Fruit fly (Drosophila melanogaster): ENCODE measurements around the gene CG33272.

CG33272 gene

DNA sequence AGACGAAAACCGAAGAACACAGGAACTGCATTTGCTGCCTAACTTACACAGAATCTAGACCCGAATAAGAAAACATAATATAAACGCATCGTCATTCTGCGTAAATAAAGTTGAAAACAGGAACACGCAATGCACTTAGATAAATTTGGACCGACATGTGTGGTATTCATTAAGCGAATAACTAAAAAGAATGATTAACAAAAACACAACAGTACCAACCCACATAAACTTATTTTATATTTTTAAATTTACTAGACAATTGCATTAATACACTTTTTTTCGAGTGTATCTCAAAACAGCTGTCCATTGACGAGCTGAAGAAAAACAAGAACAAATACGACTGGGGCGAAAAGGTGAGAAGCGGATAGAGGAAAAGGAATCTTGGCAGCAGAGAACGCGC lies 43.9 kb upstream of the CG33272 start (continued):
- TF ChIP-seq Lim3 (GFP tag; IDR thresholded peaks at IDR 0.05): no peak
- peak; percentile 90 for TF ChIP-seq CG4404 (GFP tag; IDR thresholded peaks at IDR 0.05)
- peak; percentile 15 for TF ChIP-seq trh (GFP tag; optimal IDR thresholded peaks at IDR 0.05)
- TF ChIP-seq HLH4C (GFP tag; IDR thresholded peaks at IDR 0.05; ENCODE audit: partially characterized antibody): no peak
- TF ChIP-seq CG12942 (GFP tag; optimal IDR thresholded peaks at IDR 0.05): peak; percentile 66
- no peak for TF ChIP-seq CG11560 (tag; IDR thresholded peaks at IDR 0.05)
- peak; percentile 33 for TF ChIP-seq CG15514 (GFP tag; optimal IDR thresholded peaks at IDR 0.05)
- peak; percentile 26 for TF ChIP-seq nom (GFP tag; optimal IDR thresholded peaks at IDR 0.05)
- peak; percentile 74 for TF ChIP-seq CG1024 (GFP tag; IDR thresholded peaks at IDR 0.05)
- TF ChIP-seq Dip2 (GFP tag; IDR thresholded peaks at IDR 0.05): no peak
- peak; percentile 82 for TF ChIP-seq grau (tag; optimal IDR thresholded peaks at IDR 0.05)
- TF ChIP-seq MBD-R2 (GFP tag; IDR thresholded peaks at IDR 0.05): 0 out of 2 replicates have a peak, but pooled peaks have one; percentile 9
- TF ChIP-seq lab (GFP tag; optimal IDR thresholded peaks at IDR 0.05): peak; percentile 71
- TF ChIP-seq repo (GFP tag; optimal IDR thresholded peaks at IDR 0.05): peak; percentile 65
- TF ChIP-seq CG17385 (GFP tag; optimal IDR thresholded peaks at IDR 0.05): peak; percentile 76
- TF ChIP-seq CG5245 (GFP tag; optimal IDR thresholded peaks at IDR 0.05): peak; percentile 85
- TF ChIP-seq CG43689 (GFP tag; IDR thresholded peaks at IDR 0.05): 0 out of 2 replicates have a peak, but pooled peaks have one; percentile 32
- no peak for TF ChIP-seq cg (GFP tag; optimal IDR thresholded peaks at IDR 0.05)
- TF ChIP-seq gfzf (GFP tag; optimal IDR thresholded peaks at IDR 0.05): no peak
- TF ChIP-seq CG31441 (GFP tag; IDR thresholded peaks at IDR 0.05): peak; percentile 97
- TF ChIP-seq pnt (GFP tag; optimal IDR thresholded peaks at IDR 0.05): peak; percentile 66
- TF ChIP-seq CG31224 (GFP tag; IDR thresholded peaks at IDR 0.05): peak; percentile 55; the same call in 1 of the 2 replicates
- TF ChIP-seq dysf (GFP tag; IDR thresholded peaks at IDR 0.05): peak; percentile 73
- no peak for TF ChIP-seq exex (tag; optimal IDR thresholded peaks at IDR 0.05)
- no peak for TF ChIP-seq Hr39 (optimal IDR thresholded peaks at IDR 0.05)
- TF ChIP-seq CG9797 (GFP tag; optimal IDR thresholded peaks at IDR 0.05): peak; percentile 12
- peak; percentile 68; the same call in 1 of the 2 replicates for TF ChIP-seq ap (GFP tag; IDR thresholded peaks at IDR 0.05)
- TF ChIP-seq fd102C (GFP tag; optimal IDR thresholded peaks at IDR 0.05): peak; percentile 76
- peak; percentile 60 for TF ChIP-seq Ada2b (GFP tag; IDR thresholded peaks at IDR 0.05)
- TF ChIP-seq sc (optimal IDR thresholded peaks at IDR 0.05): no peak
- peak; percentile 91 for TF ChIP-seq sc (GFP tag; optimal IDR thresholded peaks at IDR 0.05)
- TF ChIP-seq amos (GFP tag; IDR thresholded peaks at IDR 0.05; ENCODE audit: partially characterized antibody): no peak
- no peak for TF ChIP-seq nerfin-2 (GFP tag; IDR thresholded peaks at IDR 0.05; ENCODE audit: partially characterized antibody)
- TF ChIP-seq CG2712 (tag; optimal IDR thresholded peaks at IDR 0.05): peak; percentile 96
- TF ChIP-seq ato (GFP tag; IDR thresholded peaks at IDR 0.05; ENCODE audit: partially characterized antibody): no peak
- TF ChIP-seq MESR4 (GFP tag; optimal IDR thresholded peaks at IDR 0.05): peak; percentile 23
- TF ChIP-seq CG6854 (GFP tag; optimal IDR thresholded peaks at IDR 0.05): peak; percentile 11
- no peak for TF ChIP-seq CG5953 (GFP tag; IDR thresholded peaks at IDR 0.05)
- TF ChIP-seq CG30431 (GFP tag; optimal IDR thresholded peaks at IDR 0.05): peak; percentile 80
- peak; percentile 55 for TF ChIP-seq CG2116 (GFP tag; optimal IDR thresholded peaks at IDR 0.05)
- peak; percentile 70 for TF ChIP-seq Usf (GFP tag; optimal IDR thresholded peaks at IDR 0.05)
- TF ChIP-seq CG34422 (GFP tag; IDR thresholded peaks at IDR 0.05): peak; percentile 85
- no peak for TF ChIP-seq sna (GFP tag; IDR thresholded peaks at IDR 0.05; ENCODE audit: partially characterized antibody)
- TF ChIP-seq Bgb (GFP tag; IDR thresholded peaks at IDR 0.05; ENCODE audit: partially characterized antibody): no peak
- peak; percentile 48 for TF ChIP-seq CG13123 (GFP tag; optimal IDR thresholded peaks at IDR 0.05)
- TF ChIP-seq jumu (GFP tag; optimal IDR thresholded peaks at IDR 0.05): peak; percentile 66
- TF ChIP-seq CG10462 (GFP tag; optimal IDR thresholded peaks at IDR 0.05): peak; percentile 76
- peak; percentile 84 for TF ChIP-seq CG6813 (GFP tag; optimal IDR thresholded peaks at IDR 0.05)
- TF ChIP-seq zfh1 (GFP tag; IDR thresholded peaks at IDR 0.05): peak; percentile 94
- TF ChIP-seq CG30403 (GFP tag; optimal IDR thresholded peaks at IDR 0.05): peak; percentile 86
- TF ChIP-seq sd (tag; optimal IDR thresholded peaks at IDR 0.05): no peak
